Fruit fly (Drosophila melanogaster): ENCODE results near the gene Hasp.

DNA sequence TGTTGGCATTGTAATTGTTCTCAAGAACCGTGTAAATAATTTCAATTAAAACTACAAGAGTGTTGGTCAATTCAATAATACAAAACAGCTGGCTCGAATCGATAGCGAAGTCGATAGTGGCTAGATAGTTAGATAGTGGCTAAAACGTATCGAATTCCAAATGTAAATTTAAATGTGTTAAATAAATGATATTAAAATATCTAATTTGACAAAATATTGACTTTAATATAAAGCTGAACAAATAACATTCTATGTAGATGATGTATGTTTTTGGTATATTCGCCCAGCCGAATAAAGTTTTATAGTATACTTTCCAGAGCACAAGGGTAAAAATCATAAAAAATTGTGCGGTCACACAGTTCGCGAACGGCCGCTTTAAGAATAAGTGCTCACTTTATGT, 9.3 kb upstream of the Hasp start, which contains the start of the genes Dpm1 and CG10137:
- TF ChIP-seq CTCF (optimal IDR thresholded peaks at IDR 0.05) (no peak), CG8478 (optimal IDR thresholded peaks at IDR 0.05) (no peak)

Measured in S2 (cell line).